Fruit fly (Drosophila melanogaster) whole organism, embryonic: ENCODE results near the gene CG12112.

Experiments
- Adf1 ChIP-seq: fragments of 200-800 bp; sonication (Bioruptor generic); IDR thresholded peaks from 2 replicates; pipeline ENCODE4 v1.3.6; 2022; ENCODE audit warnings: missing biosample characterization, missing genetic modification characterization
- Antp ChIP-seq: fragments of 200-800 bp; sonication (Bioruptor generic); optimal IDR thresholded peaks from 3 replicates; lab custom pipeline; 2016; ENCODE audit warnings: missing biosample characterization, missing genetic modification characterization
- Bdp1 ChIP-seq: fragments of 200-800 bp; sonication (Bioruptor generic); optimal IDR thresholded peaks from 3 replicates; lab custom pipeline; 2016; ENCODE audit warnings: missing biosample characterization, missing genetic modification characterization
- CG10321 ChIP-seq: fragments of 200-800 bp; sonication (Bioruptor generic); IDR thresholded peaks from 2 replicates; pipeline ENCODE4 v1.3.6; 2022; ENCODE audit warnings: missing biosample characterization, missing genetic modification characterization
- CG10366 ChIP-seq: fragments of 200-800 bp; sonication (Bioruptor generic); IDR thresholded peaks from 2 replicates; pipeline ENCODE4 v1.3.6; 2022; ENCODE audit warnings: missing biosample characterization, missing genetic modification characterization
- CG10565 ChIP-seq: fragments of 200-800 bp; sonication (Bioruptor generic); optimal IDR thresholded peaks from 3 replicates; lab custom pipeline; 2016; ENCODE audit warnings: missing biosample characterization, mild to moderate bottlenecking, missing genetic modification characterization
- CG13624 ChIP-seq: fragments of 200-800 bp; sonication (Bioruptor generic); optimal IDR thresholded peaks from 2 replicates; lab custom pipeline; 2016; ENCODE audit warnings: missing biosample characterization, missing genetic modification characterization
- CG13775 ChIP-seq: fragments of 200-800 bp; sonication (Bioruptor generic); optimal IDR thresholded peaks from 3 replicates; lab custom pipeline; 2017; ENCODE audit warnings: missing biosample characterization, mild to moderate bottlenecking, missing genetic modification characterization
- CG14441 ChIP-seq: fragments of 200-800 bp; sonication (Bioruptor generic); IDR thresholded peaks from 2 replicates; pipeline ENCODE4 v1.3.6; 2022; ENCODE audit warnings: missing biosample characterization, missing genetic modification characterization
- CG15073 ChIP-seq: fragments of 200-800 bp; sonication (Bioruptor generic); optimal IDR thresholded peaks from 2 replicates; lab custom pipeline; 2016; ENCODE audit warnings: missing biosample characterization, missing genetic modification characterization
- CG15269 ChIP-seq: fragments of 200-800 bp; sonication (Bioruptor generic); optimal IDR thresholded peaks from 2 replicates; lab custom pipeline; 2018; ENCODE audit warnings: missing biosample characterization, mild to moderate bottlenecking, missing genetic modification characterization, moderate library complexity
- CG1603 ChIP-seq: fragments of 200-800 bp; sonication (Bioruptor generic); optimal IDR thresholded peaks from 2 replicates; lab custom pipeline; 2019; ENCODE audit warnings: missing biosample characterization, mild to moderate bottlenecking, missing genetic modification characterization, moderate library complexity
- CG2199 ChIP-seq: fragments of 200-800 bp; sonication (Bioruptor generic); IDR thresholded peaks from 3 replicates; pipeline ENCODE4 v1.3.6; 2022; ENCODE audit warnings: missing biosample characterization, missing genetic modification characterization
- CG2875 ChIP-seq: fragments of 200-800 bp; sonication (Bioruptor generic); optimal IDR thresholded peaks from 2 replicates; lab custom pipeline; 2017; ENCODE audit warnings: missing biosample characterization, mild to moderate bottlenecking, missing genetic modification characterization, missing genetic modification reagents
- CG31224 ChIP-seq: fragments of 200-800 bp; sonication (Bioruptor generic); IDR thresholded peaks from 2 replicates; pipeline ENCODE4 v1.3.6; 2022; ENCODE audit warnings: missing biosample characterization, missing genetic modification characterization
- CG3726 ChIP-seq: fragments of 200-800 bp; sonication (Bioruptor generic); IDR thresholded peaks from 3 replicates; pipeline ENCODE4, ENCODE4 v1.3.6; 2022; ENCODE audit warnings: missing biosample characterization, missing genetic modification characterization
- CG43689 ChIP-seq: fragments of 200-800 bp; sonication (Bioruptor generic); IDR thresholded peaks from 2 replicates; pipeline ENCODE4 v1.3.6; 2022; ENCODE audit warnings: missing biosample characterization, missing genetic modification characterization
- CG7271 ChIP-seq: fragments of 200-800 bp; sonication (Bioruptor generic); optimal IDR thresholded peaks from 2 replicates; lab custom pipeline; 2018; ENCODE audit warnings: missing biosample characterization, mild to moderate bottlenecking, missing genetic modification characterization, moderate library complexity
- CG7839 ChIP-seq: fragments of 200-800 bp; sonication (Bioruptor generic); optimal IDR thresholded peaks from 3 replicates; lab custom pipeline; 2018; ENCODE audit warnings: missing biosample characterization, mild to moderate bottlenecking, missing genetic modification characterization, moderate library complexity
- CG9437 ChIP-seq: fragments of 200-800 bp; sonication (Bioruptor generic); optimal IDR thresholded peaks from 2 replicates; lab custom pipeline; 2018; ENCODE audit warnings: missing biosample characterization, mild to moderate bottlenecking, missing genetic modification characterization
- D ChIP-seq, 2 experiments: fragments of 200-800 bp in 1 of 2; fragments of >200 bp in 1 of 2; sonication (Bioruptor generic) in 1 of 2; optimal IDR thresholded peaks; 2 replicates in 1 of 2; 3 replicates in 1 of 2; lab custom pipeline; 2017; ENCODE audit warnings: mild to moderate bottlenecking in 1 of 2, missing biosample characterization in 1 of 2, missing genetic modification characterization in 1 of 2, missing genetic modification reagents in 1 of 2
- Dek ChIP-seq: fragments of 200-800 bp; sonication (Bioruptor generic); optimal IDR thresholded peaks from 3 replicates; lab custom pipeline; 2019; ENCODE audit warnings: missing biosample characterization, mild to moderate bottlenecking, missing genetic modification characterization, moderate library complexity
- Gsc ChIP-seq: fragments of 200-800 bp; sonication (Bioruptor generic); IDR thresholded peaks from 2 replicates; pipeline ENCODE4 v1.3.6; 2022; ENCODE audit warnings: missing biosample characterization, missing genetic modification characterization
- Hey ChIP-seq: fragments of 200-800 bp; sonication (Bioruptor generic); optimal IDR thresholded peaks from 3 replicates; lab custom pipeline; 2018; ENCODE audit warnings: missing biosample characterization, mild to moderate bottlenecking, missing genetic modification characterization
- Lim3 ChIP-seq: fragments of 200-800 bp; sonication (Bioruptor generic); IDR thresholded peaks from 2 replicates; pipeline ENCODE4 v1.3.6; 2022; ENCODE audit warnings: missing biosample characterization, missing genetic modification characterization
- NC2α ChIP-seq: fragments of 200-800 bp; sonication (Bioruptor generic); optimal IDR thresholded peaks from 2 replicates; lab custom pipeline; 2016; ENCODE audit warnings: missing biosample characterization, missing genetic modification characterization
- Nf-YB ChIP-seq: fragments of 200-800 bp; sonication (Bioruptor generic); optimal IDR thresholded peaks from 3 replicates; lab custom pipeline; 2019; ENCODE audit warnings: missing biosample characterization, mild to moderate bottlenecking, missing genetic modification characterization, moderate library complexity
- Nf-YC ChIP-seq: fragments of 200-800 bp; optimal IDR thresholded peaks from 3 replicates; lab custom pipeline; 2019; ENCODE audit warnings: missing biosample characterization, mild to moderate bottlenecking, missing genetic modification characterization, moderate library complexity
- Opbp ChIP-seq: fragments of 200-800 bp; sonication (Bioruptor generic); IDR thresholded peaks from 3 replicates; pipeline ENCODE4 v1.3.6; 2022; ENCODE audit warnings: missing biosample characterization, missing genetic modification characterization; ENCODE audit not compliant: partially characterized antibody
- Ssrp ChIP-seq: fragments of 200-800 bp; sonication (Bioruptor generic); optimal IDR thresholded peaks from 2 replicates; lab custom pipeline; 2018; ENCODE audit warnings: missing biosample characterization, mild to moderate bottlenecking, missing genetic modification characterization, moderate library complexity
- Xrp1 ChIP-seq: fragments of 200-800 bp; sonication (Bioruptor generic); IDR thresholded peaks from 2 replicates; pipeline ENCODE4 v1.3.6; 2022; ENCODE audit warnings: missing biosample characterization, missing genetic modification characterization
- cg ChIP-seq: fragments of 200-800 bp; sonication (Bioruptor generic); optimal IDR thresholded peaks from 3 replicates; lab custom pipeline; 2019; ENCODE audit warnings: missing biosample characterization, mild to moderate bottlenecking, missing genetic modification characterization, moderate library complexity
- ems ChIP-seq: fragments of 200-800 bp; sonication (Bioruptor generic); optimal IDR thresholded peaks from 3 replicates; lab custom pipeline; 2016; ENCODE audit warnings: missing biosample characterization, missing genetic modification characterization
- esg ChIP-seq: fragments of 200-800 bp; sonication (Bioruptor generic); conservative IDR thresholded peaks from 2 replicates; pipeline ENCODE4 v1.3.6; 2022; ENCODE audit warnings: missing biosample characterization, missing genetic modification characterization
- fru ChIP-seq: fragments of >200 bp; optimal IDR thresholded peaks from 2 replicates; lab custom pipeline; 2017
- kay ChIP-seq: fragments of 200-800 bp; sonication (Bioruptor generic); optimal IDR thresholded peaks from 2 replicates; lab custom pipeline; 2016; ENCODE audit warnings: missing biosample characterization, missing genetic modification characterization
- kni ChIP-seq: fragments of 200-800 bp; sonication (Bioruptor generic); optimal IDR thresholded peaks from 3 replicates; lab custom pipeline; 2017; ENCODE audit warnings: mild to moderate bottlenecking, missing biosample characterization, missing genetic modification reagents, missing genetic modification characterization
- lab ChIP-seq: fragments of 200-800 bp; sonication (Bioruptor generic); optimal IDR thresholded peaks from 3 replicates; lab custom pipeline; 2017; ENCODE audit warnings: missing biosample characterization, missing genetic modification characterization, mild to moderate bottlenecking, moderate library complexity, missing genetic modification reagents
- lov ChIP-seq, 2 experiments: fragments of 200-800 bp in 1 of 2; fragments of >200 bp in 1 of 2; sonication (Bioruptor generic) in 1 of 2; IDR thresholded peaks in 1 of 2; optimal IDR thresholded peaks in 1 of 2; 2 replicates in 1 of 2; 3 replicates in 1 of 2; pipeline versions ENCODE4 v1.3.6 to Lab custom; 2017 to 2022; ENCODE audit warnings: missing biosample characterization in 1 of 2, missing genetic modification characterization in 1 of 2
- nom ChIP-seq: fragments of 200-800 bp; sonication (Bioruptor generic); optimal IDR thresholded peaks from 2 replicates; lab custom pipeline; 2017; ENCODE audit warnings: missing biosample characterization, missing genetic modification characterization, mild to moderate bottlenecking, moderate library complexity, missing genetic modification reagents
- phol ChIP-seq: fragments of 200-800 bp; sonication (Bioruptor generic); optimal IDR thresholded peaks from 3 replicates; lab custom pipeline; 2018; ENCODE audit warnings: missing biosample characterization, mild to moderate bottlenecking, missing genetic modification characterization, moderate library complexity
- pum ChIP-seq: fragments of 200-800 bp; sonication (Bioruptor generic); optimal IDR thresholded peaks from 2 replicates; lab custom pipeline; 2016; ENCODE audit warnings: missing biosample characterization, missing genetic modification characterization
- scrt ChIP-seq: fragments of 200-800 bp; sonication (Bioruptor generic); optimal IDR thresholded peaks from 2 replicates; lab custom pipeline; 2018; ENCODE audit warnings: missing biosample characterization, mild to moderate bottlenecking, missing genetic modification characterization, moderate library complexity
- tgo ChIP-seq: fragments of 200-800 bp; sonication (Bioruptor generic); IDR thresholded peaks from 3 replicates; pipeline ENCODE4 v1.3.6; 2022; ENCODE audit warnings: missing biosample characterization, missing genetic modification characterization
- tin ChIP-seq: fragments of 200-800 bp; sonication (Bioruptor generic); optimal IDR thresholded peaks from 3 replicates; lab custom pipeline; 2016; ENCODE audit warnings: missing biosample characterization, missing genetic modification characterization
- tio ChIP-seq: fragments of 200-800 bp; sonication (Bioruptor generic); optimal IDR thresholded peaks from 2 replicates; lab custom pipeline; 2017; ENCODE audit warnings: missing biosample characterization, missing genetic modification characterization, inconsistent platforms
- twi ChIP-seq: fragments of 200-800 bp; optimal IDR thresholded peaks from 2 replicates; lab custom pipeline; 2019; ENCODE audit warnings: missing biosample characterization, mild to moderate bottlenecking, missing genetic modification characterization, moderate library complexity
- tx ChIP-seq: fragments of 200-800 bp; sonication (Bioruptor generic); optimal IDR thresholded peaks from 2 replicates; lab custom pipeline; 2016; ENCODE audit warnings: missing biosample characterization, missing genetic modification characterization
- unpg ChIP-seq: fragments of 200-800 bp; sonication (Bioruptor generic); optimal IDR thresholded peaks from 3 replicates; lab custom pipeline; 2018; ENCODE audit warnings: missing biosample characterization, mild to moderate bottlenecking, missing genetic modification characterization, moderate library complexity
- wek ChIP-seq: fragments of 200-800 bp; sonication (Bioruptor generic); optimal IDR thresholded peaks from 3 replicates; lab custom pipeline; 2018; ENCODE audit warnings: missing biosample characterization, mild to moderate bottlenecking, missing genetic modification characterization, moderate library complexity

Gene CG12112

dm6 chrX:8558762-8559172, 1.2 kb downstream of the CG12112 start, which contains the start of gene IntS4 (continued):
- TF ChIP-seq lab (no peak), CG14441 (GFP tag; lab: Robert Waterston, UW) (peak; percentile 68), CG15269 (no peak), CG15073 (GFP tag; lab: Kevin White, UChicago) (no peak), CG10321 (no peak), Bdp1 (GFP tag; lab: Kevin White, UChicago) (no peak), lov (optimal IDR thresholded peaks at IDR 0.05; lab: Kevin White, UChicago) (no peak), lov (GFP tag; IDR thresholded peaks at IDR 0.05; lab: Robert Waterston, UW) (no peak), tin (GFP tag; lab: Kevin White, UChicago) (peak; percentile 66), tio (no peak), CG7271 (tag; lab: Kevin White, UChicago) (peak; percentile 26), pum (GFP tag; lab: Kevin White, UChicago) (peak; percentile 8), CG7839 (no peak), wek (GFP tag; lab: Kevin White, UChicago) (no peak), CG3726 (GFP tag; lab: Robert Waterston, UW) (no peak), nom (GFP tag; lab: Kevin White, UChicago) (peak; percentile 21), Dek (peak; percentile 61), Gsc (GFP tag; lab: Robert Waterston, UW) (no peak), Lim3 (no peak), Xrp1 (GFP tag; lab: Robert Waterston, UW) (peak; percentile 62), CG13775 (peak; percentile 73), kni (GFP tag; lab: Kevin White, UChicago) (peak; percentile 4), Ssrp (tag; lab: Kevin White, UChicago) (peak; percentile 56), tgo (GFP tag; lab: Robert Waterston, UW) (peak; percentile 53), Hey (tag; lab: Kevin White, UChicago) (no peak), NC2α (GFP tag; lab: Kevin White, UChicago) (no peak), CG9437 (GFP tag; lab: Kevin White, UChicago) (no peak), CG43689 (GFP tag; lab: Robert Waterston, UW) (no peak), scrt (GFP tag; lab: Kevin White, UChicago) (peak; percentile 15), Antp (GFP tag; lab: Kevin White, UChicago) (peak; percentile 12), CG31224 (GFP tag; lab: Robert Waterston, UW) (peak; percentile 34; the same call in 1 of the 2 replicates), CG2199 (no peak), esg (GFP tag; lab: Robert Waterston, UW) (no peak; the same call in 1 of the 2 replicates), CG1603 (tag; lab: Kevin White, UChicago) (no peak), Opbp (GFP tag; lab: Robert Waterston, UW) (peak; percentile 87), CG13624 (GFP tag; lab: Kevin White, UChicago) (peak; percentile 33), fru (lab: Kevin White, UChicago) (no peak), CG2875 (GFP tag; lab: Kevin White, UChicago) (no peak), phol (peak; percentile 71), Nf-YB (GFP tag; lab: Kevin White, UChicago) (peak; percentile 23), unpg (peak; percentile 50), tx (GFP tag; lab: Kevin White, UChicago) (no peak), kay (peak; percentile 43), Adf1 (GFP tag; lab: Robert Waterston, UW) (peak; percentile 22; the same call in 1 of the 2 replicates), twi (tag; lab: Kevin White, UChicago) (peak; percentile 47), D (optimal IDR thresholded peaks at IDR 0.05; lab: Kevin White, UChicago) (no peak), D (GFP tag; optimal IDR thresholded peaks at IDR 0.05; lab: Kevin White, UChicago) (peak; percentile 14), ems (peak; percentile 46), cg (GFP tag; lab: Kevin White, UChicago) (no peak), Nf-YC (peak; percentile 72), CG10366 (GFP tag; lab: Robert Waterston, UW) (peak; percentile 59), CG10565 (no peak)
